Worm (Caenorhabditis elegans): Measurements from ENCODE around the gene str-1.

DNA sequence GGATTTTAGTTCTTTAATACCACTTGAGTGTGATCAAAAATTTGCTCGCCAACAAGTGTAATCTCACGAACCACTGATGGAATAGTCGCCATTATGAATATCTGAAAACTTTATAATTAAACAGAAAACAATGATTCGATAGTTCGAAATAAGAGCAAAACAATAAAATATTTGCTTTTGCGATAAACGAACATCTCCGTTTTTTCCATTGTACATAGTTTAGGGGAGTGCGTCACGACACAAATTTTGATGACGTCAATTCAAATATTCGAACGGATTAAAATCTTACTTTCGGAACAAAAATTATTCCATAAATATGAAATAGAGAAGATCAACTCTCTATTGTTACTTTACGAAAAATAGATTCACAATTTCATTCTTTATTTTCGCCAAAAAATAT, 39.6 kb upstream of the str-1 start, which contains the start of gene mutd-1:
- TF ChIP-seq ceh-58 (GFP tag; IDR thresholded peaks at IDR 0.05): no peak
- TF ChIP-seq atf-7 (tag; optimal IDR thresholded peaks at IDR 0.05): no peak
- TF ChIP-seq lin-35 (GFP tag; optimal IDR thresholded peaks at IDR 0.05): no peak
- no peak for TF ChIP-seq ztf-26 (tag; optimal IDR thresholded peaks at IDR 0.05)
